Worm (Caenorhabditis elegans): ENCODE results near the gene dnj-23.
A peak's percentile ranks its signal among the peaks of the same experiment; 100 is the strongest.

The dnj-23 gene

ce11 chrII:9112851-9113250 is 4.5 kb upstream of the dnj-23 start, which contains the start of gene jun-1:
Gene jun-1, plus strand, starts transcription at chrII:9113157.
- TF ChIP-seq egl-27 (tag; optimal IDR thresholded peaks at IDR 0.05): peak; percentile 90
- peak; percentile 13 for TF ChIP-seq zag-1 (tag; optimal IDR thresholded peaks at IDR 0.05)
- peak; percentile 36 for TF ChIP-seq Y55F3AM.14 (GFP tag; optimal IDR thresholded peaks at IDR 0.05)
- no peak for TF ChIP-seq elt-1 (tag; optimal IDR thresholded peaks at IDR 0.05)
- TF ChIP-seq nhr-23 (tag; optimal IDR thresholded peaks at IDR 0.05): no peak
- no peak for TF ChIP-seq ZK546.5 (tag; optimal IDR thresholded peaks at IDR 0.05)
- TF ChIP-seq ztf-11 (tag; optimal IDR thresholded peaks at IDR 0.05): no peak
- peak; percentile 68 to 91 for TF ChIP-seq lsy-2 (tag; optimal IDR thresholded peaks at IDR 0.05)
- peak; percentile 84 for TF ChIP-seq sma-9 (GFP tag; optimal IDR thresholded peaks at IDR 0.05)
- TF ChIP-seq sma-9 (tag; optimal IDR thresholded peaks at IDR 0.05): no peak
- TF ChIP-seq ztf-4 (tag; optimal IDR thresholded peaks at IDR 0.05): peak; percentile 94
- no peak for TF ChIP-seq dmd-4 (tag; optimal IDR thresholded peaks at IDR 0.05)
- TF ChIP-seq mbf-1 (tag; optimal IDR thresholded peaks at IDR 0.05): no peak
- TF ChIP-seq fos-1 (tag; optimal IDR thresholded peaks at IDR 0.05): peak; percentile 100
- TF ChIP-seq sem-4 (tag; optimal IDR thresholded peaks at IDR 0.05): peak; percentile 88
- peak; percentile 94 for TF ChIP-seq nhr-25 (tag; optimal IDR thresholded peaks at IDR 0.05)
- peak; percentile 94 for TF ChIP-seq sma-3 (GFP tag; optimal IDR thresholded peaks at IDR 0.05)
- peak; percentile 93 for TF ChIP-seq nhr-129 (tag; optimal IDR thresholded peaks at IDR 0.05)
- peak; percentile 11 for TF ChIP-seq unc-62 (GFP tag; optimal IDR thresholded peaks at IDR 0.05)
- no peak for TF ChIP-seq nhr-10 (tag; optimal IDR thresholded peaks at IDR 0.05)
- peak; percentile 51 for TF ChIP-seq ceh-16 (tag; optimal IDR thresholded peaks at IDR 0.05)
- no peak for TF ChIP-seq ama-1 (optimal IDR thresholded peaks at IDR 0.05)
- TF ChIP-seq ztf-1 (GFP tag; conservative IDR thresholded peaks at IDR 0.05): no peak
- TF ChIP-seq lin-13 (GFP tag; optimal IDR thresholded peaks at IDR 0.05): peak; percentile 73
- no peak for TF ChIP-seq skn-1 (tag; optimal IDR thresholded peaks at IDR 0.05)
- no peak for TF ChIP-seq peb-1 (tag; optimal IDR thresholded peaks at IDR 0.05)
- peak; percentile 12 for TF ChIP-seq mab-5 (tag; optimal IDR thresholded peaks at IDR 0.05)
- TF ChIP-seq nhr-11 (tag; optimal IDR thresholded peaks at IDR 0.05): no peak
- peak; percentile 43 for TF ChIP-seq snpc-4 (tag; optimal IDR thresholded peaks at IDR 0.05)
- peak; percentile 98 for TF ChIP-seq C34F6.9 (tag; optimal IDR thresholded peaks at IDR 0.05)
- no peak for TF ChIP-seq unc-39 (tag; optimal IDR thresholded peaks at IDR 0.05)
- TF ChIP-seq ceh-82 (tag; optimal IDR thresholded peaks at IDR 0.05): peak; percentile 18
- no peak for TF ChIP-seq nhr-12 (tag; optimal IDR thresholded peaks at IDR 0.05)
- TF ChIP-seq nhr-237 (tag; optimal IDR thresholded peaks at IDR 0.05): peak; percentile 51
- peak; percentile 88 for TF ChIP-seq crh-2 (tag; optimal IDR thresholded peaks at IDR 0.05)
- no peak for TF ChIP-seq elt-3 (tag; optimal IDR thresholded peaks at IDR 0.05)
- peak; percentile 67 for TF ChIP-seq blmp-1 (tag; optimal IDR thresholded peaks at IDR 0.05; ENCODE audit: insufficient read depth)
- no peak for TF ChIP-seq aly-2 (tag; optimal IDR thresholded peaks at IDR 0.05)
- TF ChIP-seq nhr-6 (tag; optimal IDR thresholded peaks at IDR 0.05): peak; percentile 80
- no peak for TF ChIP-seq R02D3.7 (tag; optimal IDR thresholded peaks at IDR 0.05)
- no peak for TF ChIP-seq lin-39 (tag; optimal IDR thresholded peaks at IDR 0.05)
- TF ChIP-seq alr-1 (tag; optimal IDR thresholded peaks at IDR 0.05): no peak
- TF ChIP-seq nhr-21 (tag; optimal IDR thresholded peaks at IDR 0.05): peak; percentile 93
- peak; percentile 22 to 70 for TF ChIP-seq mdl-1 (tag; optimal IDR thresholded peaks at IDR 0.05)
- peak; percentile 6 for TF ChIP-seq nhr-77 (tag; optimal IDR thresholded peaks at IDR 0.05)
- TF ChIP-seq F13H6.1 (tag; optimal IDR thresholded peaks at IDR 0.05): peak; percentile 91
- peak; percentile 91 for TF ChIP-seq unc-55 (GFP tag; optimal IDR thresholded peaks at IDR 0.05)
- peak; percentile 73 for TF ChIP-seq gmeb-1 (tag; optimal IDR thresholded peaks at IDR 0.05)
- no peak for TF ChIP-seq lin-11 (tag; optimal IDR thresholded peaks at IDR 0.05)
